Worm (Caenorhabditis elegans): Measurements from ENCODE around the gene Y39G8B.9.

Gene Y39G8B.9

ce11 chrII:13976161-13976560, 5.0 kb upstream of the Y39G8B.9 start, which contains the start of gene Y39G8B.2 (continued):
- TF ChIP-seq lin-39 (tag; optimal IDR thresholded peaks at IDR 0.05) (no peak), swsn-7 (tag; optimal IDR thresholded peaks at IDR 0.05) (peak; percentile 75), aly-2 (tag; optimal IDR thresholded peaks at IDR 0.05) (peak; percentile 25), tlp-1 (tag; optimal IDR thresholded peaks at IDR 0.05) (no peak), nhr-12 (tag; optimal IDR thresholded peaks at IDR 0.05) (no peak), dsc-1 (tag; optimal IDR thresholded peaks at IDR 0.05) (peak; percentile 67)

- TF ChIP-seq nhr-85 (tag) = peak; percentile 27
- TF ChIP-seq egl-13 (tag; optimal IDR thresholded peaks at IDR 0.05) = no peak
- no peak for TF ChIP-seq zag-1 (tag; optimal IDR thresholded peaks at IDR 0.05)
Observed at ce11 chrII:13977701-13978100, 3.5 kb upstream of the Y39G8B.9 start.

ce11 chrII:13979833-13980513, 1.2 kb upstream of the Y39G8B.9 start, which contains the start of gene sre-48:
Gene sre-48 (minus strand): TSS chrII:13979883.
- TF ChIP-seq Y116A8C.19 (tag; optimal IDR thresholded peaks at IDR 0.05; ENCODE audit: borderline replicate concordance) (no peak), elt-2 (tag; optimal IDR thresholded peaks at IDR 0.05) (peak; percentile 98), jun-1 (tag; optimal IDR thresholded peaks at IDR 0.05) (peak; percentile 60), efl-1 (optimal IDR thresholded peaks at IDR 0.05) (no peak), efl-1 (GFP tag; optimal IDR thresholded peaks at IDR 0.05 in 1 of 2) (no peak), lin-35 (GFP tag; optimal IDR thresholded peaks at IDR 0.05) (peak in 1 of 2 experiments; percentile 39), ceh-88 (GFP tag; IDR thresholded peaks at IDR 0.05) (no peak), nhr-20 (tag; optimal IDR thresholded peaks at IDR 0.05) (peak; percentile 25), irx-1 (tag; optimal IDR thresholded peaks at IDR 0.05) (no peak)

- TF ChIP-seq aly-2 (tag; optimal IDR thresholded peaks at IDR 0.05) (no peak), efl-1 (optimal IDR thresholded peaks at IDR 0.05) (no peak), efl-1 (GFP tag; optimal IDR thresholded peaks at IDR 0.05 in 1 of 2) (peak in 1 of 2 experiments; percentile 48)
Observed at ce11 chrII:13981819-13982218, 654 bp downstream of the Y39G8B.9 start.

- no peak for TF ChIP-seq lin-13 (GFP tag; optimal IDR thresholded peaks at IDR 0.05)
Observed at ce11 chrII:13982247-13982646, 1.1 kb downstream of the Y39G8B.9 start.

- TF ChIP-seq lin-35 (GFP tag; optimal IDR thresholded peaks at IDR 0.05) = no peak
- TF ChIP-seq elt-2 (tag; optimal IDR thresholded peaks at IDR 0.05) = peak; percentile 60
Observed at ce11 chrII:13982923-13983322, 1.8 kb downstream of the Y39G8B.9 start, which contains the start of the genes Y39G8B.13 and Y39G8B.10. Gene Y39G8B.13 (minus strand): TSS chrII:13983047. Gene Y39G8B.10 (minus strand): TSS chrII:13983115.

- TF ChIP-seq efl-1 (optimal IDR thresholded peaks at IDR 0.05) = no peak
- peak in 1 of 2 experiments; percentile 76 for TF ChIP-seq efl-1 (GFP tag; optimal IDR thresholded peaks at IDR 0.05 in 1 of 2)
- no peak for TF ChIP-seq zip-4 (GFP tag; optimal IDR thresholded peaks at IDR 0.05)
Observed at ce11 chrII:13984551-13984950, 3.4 kb downstream of the Y39G8B.9 start, which contains the start of gene sre-47. Gene sre-47 (minus strand): TSS chrII:13984651.

ce11 chrII:13991741-13992140, 10.6 kb downstream of the Y39G8B.9 start, which contains the start of gene Y39G8B.5:
Gene Y39G8B.5 (minus strand): TSS chrII:13991841.
- no peak for TF ChIP-seq efl-1 (optimal IDR thresholded peaks at IDR 0.05)
- peak in 1 of 2 experiments; percentile 6 for TF ChIP-seq efl-1 (GFP tag; optimal IDR thresholded peaks at IDR 0.05 in 1 of 2)
- TF ChIP-seq nhr-20 (tag; optimal IDR thresholded peaks at IDR 0.05) = no peak

ce11 chrII:13994934-13995333, 13.8 kb downstream of the Y39G8B.9 start, which contains the start of gene Y39G8B.7:
Gene Y39G8B.7 (minus strand): TSS chrII:13995034.
- no peak for TF ChIP-seq fkh-4 (tag; optimal IDR thresholded peaks at IDR 0.05; ENCODE audit: borderline replicate concordance)
- TF ChIP-seq mab-9 (GFP tag; IDR thresholded peaks at IDR 0.05) = no peak
- TF ChIP-seq efl-1 (optimal IDR thresholded peaks at IDR 0.05) = no peak
- no peak for TF ChIP-seq efl-1 (GFP tag; optimal IDR thresholded peaks at IDR 0.05 in 1 of 2)
- TF ChIP-seq ceh-90 (tag; optimal IDR thresholded peaks at IDR 0.05) = no peak
- TF ChIP-seq lin-35 (GFP tag; optimal IDR thresholded peaks at IDR 0.05) = no peak
- no peak for TF ChIP-seq lin-14 (GFP tag; optimal IDR thresholded peaks at IDR 0.05)
- no peak for TF ChIP-seq ztf-11 (tag; optimal IDR thresholded peaks at IDR 0.05)
- no peak for TF ChIP-seq nhr-237 (tag; optimal IDR thresholded peaks at IDR 0.05)
- TF ChIP-seq nhr-77 (tag; optimal IDR thresholded peaks at IDR 0.05) = no peak
- TF ChIP-seq fos-1 (tag; optimal IDR thresholded peaks at IDR 0.05) = no peak
- no peak for TF ChIP-seq unc-62 (GFP tag; optimal IDR thresholded peaks at IDR 0.05)
- no peak for TF ChIP-seq nhr-71 (tag; optimal IDR thresholded peaks at IDR 0.05)
- no peak for TF ChIP-seq nhr-76 (tag; optimal IDR thresholded peaks at IDR 0.05)
